Worm (Caenorhabditis elegans) whole organism, L2 larva: Measurements from ENCODE around the gene cyp-25A2.

Experiments
- Y55F3AM.14 ChIP-seq: fragments of 200-800 bp; sonication (Bioruptor generic); optimal IDR thresholded peaks from 2 replicates; lab custom pipeline; 2018; ENCODE audit warnings: mild to moderate bottlenecking, missing genetic modification characterization, missing compliant biosample characterization
- aly-2 ChIP-seq: fragments of 150-350 bp; optimal IDR thresholded peaks from 2 replicates; lab custom pipeline; 2014; ENCODE audit warnings: missing biosample characterization, missing genetic modification characterization
- ama-1 ChIP-seq: fragments of 150-350 bp; optimal IDR thresholded peaks from 2 replicates; lab custom pipeline; 2018; ENCODE audit warnings: inconsistent platforms
- blmp-1 ChIP-seq: sonication (generic microtip); optimal IDR thresholded peaks from 2 replicates; lab custom pipeline; 2017; ENCODE audit warnings: missing genetic modification characterization, mild to moderate bottlenecking, missing compliant biosample characterization, antibody characterized with exemption, moderate library complexity; ENCODE audit not compliant: insufficient read depth
- lin-13 ChIP-seq: fragments of 150-350 bp; optimal IDR thresholded peaks from 2 replicates; lab custom pipeline; 2014; ENCODE audit warnings: missing biosample characterization, missing genetic modification reagents, missing genetic modification characterization
- lsy-2 ChIP-seq, 2 experiments: fragments of 150-350 bp in 1 of 2; sonication (generic microtip) in 1 of 2; optimal IDR thresholded peaks; 2 replicates each; lab custom pipeline; 2014 to 2017; ENCODE audit warnings: missing biosample characterization in 2 of 2, missing genetic modification characterization in 2 of 2
- mab-5 ChIP-seq: fragments of 150-350 bp; optimal IDR thresholded peaks from 2 replicates; lab custom pipeline; 2014; ENCODE audit warnings: missing biosample characterization, missing genetic modification characterization
- mdl-1 ChIP-seq, 2 experiments: fragments of 150-350 bp in 1 of 2; sonication (generic microtip) in 1 of 2; optimal IDR thresholded peaks; 2 replicates each; lab custom pipeline; 2017; ENCODE audit warnings: missing biosample characterization in 2 of 2, missing genetic modification characterization in 2 of 2
- skn-1 ChIP-seq: sonication (generic microtip); optimal IDR thresholded peaks from 2 replicates; lab custom pipeline; 2017; ENCODE audit warnings: missing biosample characterization, missing genetic modification characterization
- snpc-4 ChIP-seq: fragments of 150-350 bp; optimal IDR thresholded peaks from 2 replicates; lab custom pipeline; 2014; ENCODE audit warnings: missing biosample characterization, missing genetic modification characterization
- unc-39 ChIP-seq: fragments of 150-350 bp; optimal IDR thresholded peaks from 2 replicates; lab custom pipeline; 2014; ENCODE audit warnings: missing biosample characterization, missing genetic modification characterization

- TF ChIP-seq aly-2 (tag; lab: Kevin White, UChicago) (no peak), skn-1 (tag; lab: Kevin White, UChicago) (no peak), Y55F3AM.14 (GFP tag; lab: Kevin White, UChicago) (no peak), mdl-1 (tag; optimal IDR thresholded peaks at IDR 0.05; lab: Kevin White, UChicago) (no peak), lsy-2 (tag; optimal IDR thresholded peaks at IDR 0.05; lab: Kevin White, UChicago) (no peak), unc-39 (tag; lab: Kevin White, UChicago) (no peak), ama-1 (lab: Kevin White, UChicago) (no peak), snpc-4 (tag; lab: Kevin White, UChicago) (no peak), mab-5 (tag; lab: Kevin White, UChicago) (no peak), lin-13 (GFP tag; lab: Kevin White, UChicago) (peak; percentile 23), blmp-1 (tag; lab: Kevin White, UChicago) (no peak)
These were observed 36.6 kb upstream of the cyp-25A2 start for ce11 chrIII:3798416-3798815.
